Worm (Caenorhabditis elegans) whole organism, L2 larva: ENCODE measurements around the gene E02C12.10.

Experiments used
- C34F6.9 ChIP-seq: fragments of 150-350 bp; optimal IDR thresholded peaks from 2 replicates; lab custom pipeline; 2014; ENCODE audit warnings: missing biosample characterization, missing genetic modification characterization
- F13H6.1 ChIP-seq: sonication (generic microtip); optimal IDR thresholded peaks from 2 replicates; lab custom pipeline; 2016; ENCODE audit warnings: missing genetic modification characterization, missing compliant biosample characterization
- R02D3.7 ChIP-seq: fragments of 150-350 bp; optimal IDR thresholded peaks from 2 replicates; lab custom pipeline; 2014; ENCODE audit warnings: missing biosample characterization, missing genetic modification characterization
- Y55F3AM.14 ChIP-seq: fragments of 200-800 bp; sonication (Bioruptor generic); optimal IDR thresholded peaks from 2 replicates; lab custom pipeline; 2018; ENCODE audit warnings: mild to moderate bottlenecking, missing genetic modification characterization, missing compliant biosample characterization
- ZK546.5 ChIP-seq: sonication (generic microtip); optimal IDR thresholded peaks from 2 replicates; lab custom pipeline; 2017; ENCODE audit warnings: missing biosample characterization, missing genetic modification characterization
- alr-1 ChIP-seq: fragments of 150-350 bp; optimal IDR thresholded peaks from 2 replicates; lab custom pipeline; 2014; ENCODE audit warnings: missing biosample characterization, missing genetic modification characterization
- ama-1 ChIP-seq: fragments of 150-350 bp; optimal IDR thresholded peaks from 2 replicates; lab custom pipeline; 2018; ENCODE audit warnings: inconsistent platforms
- ceh-16 ChIP-seq: fragments of 150-350 bp; optimal IDR thresholded peaks from 2 replicates; lab custom pipeline; 2014; ENCODE audit warnings: missing biosample characterization, missing genetic modification characterization
- crh-2 ChIP-seq: sonication (generic microtip); optimal IDR thresholded peaks from 2 replicates; lab custom pipeline; 2017; ENCODE audit warnings: missing biosample characterization, missing genetic modification characterization
- dmd-4 ChIP-seq: sonication (generic microtip); optimal IDR thresholded peaks from 2 replicates; lab custom pipeline; 2017; ENCODE audit warnings: missing biosample characterization, missing genetic modification characterization
- egl-27 ChIP-seq: sonication (generic microtip); optimal IDR thresholded peaks from 3 replicates; lab custom pipeline; 2017; ENCODE audit warnings: missing biosample characterization, missing genetic modification reagents, missing genetic modification characterization
- elt-1 ChIP-seq: fragments of 150-350 bp; optimal IDR thresholded peaks from 2 replicates; lab custom pipeline; 2014; ENCODE audit warnings: missing biosample characterization, missing genetic modification characterization
- elt-3 ChIP-seq: sonication (generic microtip); optimal IDR thresholded peaks from 2 replicates; lab custom pipeline; 2017; ENCODE audit warnings: missing biosample characterization, missing genetic modification characterization
- fos-1 ChIP-seq: fragments of 150-350 bp; optimal IDR thresholded peaks from 2 replicates; lab custom pipeline; 2014; ENCODE audit warnings: missing biosample characterization, missing genetic modification characterization
- gmeb-1 ChIP-seq: fragments of 150-350 bp; optimal IDR thresholded peaks from 2 replicates; lab custom pipeline; 2014; ENCODE audit warnings: missing biosample characterization, missing genetic modification characterization
- lin-11 ChIP-seq: fragments of 150-350 bp; sonication (generic microtip); optimal IDR thresholded peaks from 2 replicates; lab custom pipeline; 2014; ENCODE audit warnings: missing biosample characterization, missing genetic modification characterization, inconsistent platforms, mixed read lengths
- lin-13 ChIP-seq: fragments of 150-350 bp; optimal IDR thresholded peaks from 2 replicates; lab custom pipeline; 2014; ENCODE audit warnings: missing biosample characterization, missing genetic modification reagents, missing genetic modification characterization
- lin-39 ChIP-seq: fragments of 150-350 bp; optimal IDR thresholded peaks from 2 replicates; lab custom pipeline; 2014; ENCODE audit warnings: missing biosample characterization, missing genetic modification reagents, missing genetic modification characterization
- lsy-2 ChIP-seq, 2 experiments: fragments of 150-350 bp in 1 of 2; sonication (generic microtip) in 1 of 2; optimal IDR thresholded peaks; 2 replicates each; lab custom pipeline; 2014 to 2017; ENCODE audit warnings: missing biosample characterization in 2 of 2, missing genetic modification characterization in 2 of 2
- mab-5 ChIP-seq: fragments of 150-350 bp; optimal IDR thresholded peaks from 2 replicates; lab custom pipeline; 2014; ENCODE audit warnings: missing biosample characterization, missing genetic modification characterization
- mbf-1 ChIP-seq: sonication (generic microtip); optimal IDR thresholded peaks from 2 replicates; lab custom pipeline; 2017; ENCODE audit warnings: missing biosample characterization, missing genetic modification characterization
- mdl-1 ChIP-seq, 2 experiments: fragments of 150-350 bp in 1 of 2; sonication (generic microtip) in 1 of 2; optimal IDR thresholded peaks; 2 replicates each; lab custom pipeline; 2017; ENCODE audit warnings: missing biosample characterization in 2 of 2, missing genetic modification characterization in 2 of 2
- nhr-10 ChIP-seq: sonication (generic microtip); optimal IDR thresholded peaks from 2 replicates; lab custom pipeline; 2017; ENCODE audit warnings: missing biosample characterization, missing genetic modification characterization
- nhr-11 ChIP-seq: fragments of 150-350 bp; optimal IDR thresholded peaks from 2 replicates; lab custom pipeline; 2014; ENCODE audit warnings: missing biosample characterization, missing genetic modification characterization
- nhr-12 ChIP-seq: fragments of 150-350 bp; optimal IDR thresholded peaks from 2 replicates; lab custom pipeline; 2014; ENCODE audit warnings: missing biosample characterization, missing genetic modification characterization
- nhr-129 ChIP-seq: fragments of 150-350 bp; optimal IDR thresholded peaks from 2 replicates; lab custom pipeline; 2014; ENCODE audit warnings: missing biosample characterization, missing genetic modification characterization
- nhr-21 ChIP-seq: fragments of 150-350 bp; optimal IDR thresholded peaks from 2 replicates; lab custom pipeline; 2014; ENCODE audit warnings: missing biosample characterization, missing genetic modification characterization
- nhr-23 ChIP-seq: fragments of 150-350 bp; optimal IDR thresholded peaks from 2 replicates; lab custom pipeline; 2014; ENCODE audit warnings: missing biosample characterization, missing genetic modification reagents, missing genetic modification characterization
- nhr-237 ChIP-seq: fragments of 150-350 bp; optimal IDR thresholded peaks from 2 replicates; lab custom pipeline; 2014; ENCODE audit warnings: missing biosample characterization, missing genetic modification characterization
- nhr-25 ChIP-seq: fragments of 150-350 bp; sonication (generic microtip); optimal IDR thresholded peaks from 3 replicates; lab custom pipeline; 2014; ENCODE audit warnings: missing biosample characterization, missing genetic modification characterization
- nhr-6 ChIP-seq: fragments of 150-350 bp; optimal IDR thresholded peaks from 2 replicates; lab custom pipeline; 2014; ENCODE audit warnings: missing biosample characterization, missing genetic modification characterization
- nhr-77 ChIP-seq: fragments of 150-350 bp; optimal IDR thresholded peaks from 2 replicates; lab custom pipeline; 2014; ENCODE audit warnings: missing biosample characterization, missing genetic modification characterization
- peb-1 ChIP-seq: fragments of 150-350 bp; optimal IDR thresholded peaks from 2 replicates; lab custom pipeline; 2014; ENCODE audit warnings: missing biosample characterization, missing genetic modification characterization
- sem-4 ChIP-seq: fragments of 150-350 bp; optimal IDR thresholded peaks from 2 replicates; lab custom pipeline; 2014; ENCODE audit warnings: missing biosample characterization, missing genetic modification reagents, missing genetic modification characterization
- skn-1 ChIP-seq: sonication (generic microtip); optimal IDR thresholded peaks from 2 replicates; lab custom pipeline; 2017; ENCODE audit warnings: missing biosample characterization, missing genetic modification characterization
- sma-3 ChIP-seq: sonication (generic microtip); optimal IDR thresholded peaks from 2 replicates; lab custom pipeline; 2016; ENCODE audit warnings: missing genetic modification reagents, missing genetic modification characterization, missing compliant biosample characterization
- sma-9 ChIP-seq, 2 experiments: fragments of 150-350 bp in 1 of 2; sonication (generic microtip) in 1 of 2; optimal IDR thresholded peaks; 2 replicates each; lab custom pipeline; 2014 to 2016; ENCODE audit warnings: missing genetic modification characterization in 2 of 2, mild to moderate bottlenecking in 1 of 2, missing biosample characterization in 1 of 2, missing compliant biosample characterization in 1 of 2, missing genetic modification reagents in 1 of 2, moderate library complexity in 1 of 2
- snpc-4 ChIP-seq: fragments of 150-350 bp; optimal IDR thresholded peaks from 2 replicates; lab custom pipeline; 2014; ENCODE audit warnings: missing biosample characterization, missing genetic modification characterization
- unc-39 ChIP-seq: fragments of 150-350 bp; optimal IDR thresholded peaks from 2 replicates; lab custom pipeline; 2014; ENCODE audit warnings: missing biosample characterization, missing genetic modification characterization
- unc-55 ChIP-seq: fragments of 150-350 bp; sonication (generic microtip); optimal IDR thresholded peaks from 3 replicates; lab custom pipeline; 2014; ENCODE audit warnings: missing biosample characterization, missing genetic modification reagents, missing genetic modification characterization
- unc-62 ChIP-seq: fragments of 150-350 bp; optimal IDR thresholded peaks from 2 replicates; lab custom pipeline; 2014; ENCODE audit warnings: missing biosample characterization, missing genetic modification reagents, missing genetic modification characterization
- zag-1 ChIP-seq: fragments of 150-350 bp; optimal IDR thresholded peaks from 2 replicates; lab custom pipeline; 2014; ENCODE audit warnings: missing biosample characterization, missing genetic modification characterization
- ztf-1 ChIP-seq: fragments of 200-800 bp; sonication (Bioruptor generic); conservative IDR thresholded peaks from 2 replicates; pipeline ENCODE4 v1.3.6; 2022; ENCODE audit warnings: missing genetic modification characterization, missing compliant biosample characterization
- ztf-11 ChIP-seq: sonication (generic microtip); optimal IDR thresholded peaks from 2 replicates; lab custom pipeline; 2017; ENCODE audit warnings: missing biosample characterization, missing genetic modification characterization
- ztf-4 ChIP-seq: fragments of 150-350 bp; optimal IDR thresholded peaks from 2 replicates; lab custom pipeline; 2014; ENCODE audit warnings: missing biosample characterization, missing genetic modification characterization

Gene E02C12.10

DNA sequence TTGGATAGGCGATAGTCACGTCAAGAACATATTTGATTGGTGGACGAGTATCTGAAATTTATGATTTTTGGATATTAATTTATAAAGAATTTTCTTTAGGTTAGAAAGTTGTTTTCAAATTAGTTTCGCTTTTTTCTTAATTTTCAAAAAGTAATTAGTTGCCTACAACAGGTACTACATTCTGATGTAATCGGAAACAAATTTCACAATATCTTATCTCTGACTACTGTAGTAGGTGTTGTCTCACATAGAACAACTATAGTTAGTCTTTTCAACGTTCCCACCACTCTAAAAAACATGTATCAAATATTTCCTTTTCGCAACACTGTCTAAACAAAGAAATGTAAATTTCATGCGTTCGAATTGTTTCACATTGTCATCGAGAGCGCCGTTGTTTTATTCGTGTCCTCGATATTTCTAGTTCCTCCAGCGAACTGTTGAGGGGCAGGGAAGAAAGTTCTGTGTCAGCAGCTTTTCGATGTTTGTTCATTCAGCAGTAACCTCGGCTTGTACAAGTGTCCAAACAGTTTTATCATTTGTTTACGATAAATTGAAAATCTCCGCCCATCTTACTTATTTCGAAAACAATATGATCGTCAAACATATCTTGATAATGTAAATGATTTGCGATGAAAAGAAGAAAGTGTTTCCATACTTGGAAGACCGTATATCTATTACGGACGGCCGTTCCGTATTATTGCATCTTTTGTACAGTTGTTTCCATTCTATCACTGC is 48.8 kb downstream of the E02C12.10 start:
- TF ChIP-seq ztf-4 (tag; lab: Kevin White, UChicago) (no peak), unc-39 (no peak), lin-13 (GFP tag; lab: Kevin White, UChicago) (no peak), nhr-6 (no peak), snpc-4 (tag; lab: Kevin White, UChicago) (no peak), ztf-1 (GFP tag; lab: Robert Waterston, UW) (no peak), peb-1 (tag; lab: Kevin White, UChicago) (no peak), ZK546.5 (tag; lab: Kevin White, UChicago) (no peak), dmd-4 (tag; lab: Kevin White, UChicago) (no peak), ama-1 (lab: Kevin White, UChicago) (no peak), nhr-237 (tag; lab: Kevin White, UChicago) (no peak), fos-1 (no peak), ztf-11 (tag; lab: Kevin White, UChicago) (no peak), skn-1 (tag; lab: Kevin White, UChicago) (no peak), unc-62 (GFP tag; lab: Kevin White, UChicago) (no peak)

- TF ChIP-seq nhr-21 (tag; lab: Kevin White, UChicago) (no peak), nhr-12 (tag; lab: Kevin White, UChicago) (no peak), mbf-1 (tag; lab: Kevin White, UChicago) (no peak), nhr-11 (tag; lab: Kevin White, UChicago) (no peak), ceh-16 (tag; lab: Kevin White, UChicago) (no peak), mdl-1 (tag; optimal IDR thresholded peaks at IDR 0.05; lab: Kevin White, UChicago) (no peak), ztf-1 (GFP tag; lab: Robert Waterston, UW) (no peak), lin-11 (no peak), mab-5 (tag; lab: Kevin White, UChicago) (no peak), egl-27 (tag; lab: Kevin White, UChicago) (no peak), unc-62 (GFP tag; lab: Kevin White, UChicago) (no peak), elt-3 (tag; lab: Kevin White, UChicago) (no peak)
Observed at ce11 chrV:9328670-9329069, 49.5 kb downstream of the E02C12.10 start, which contains the start of gene K07B1.4. Gene K07B1.4, plus strand, starts transcription at chrV:9328970.

ce11 chrV:9327691-9328090 is 50.5 kb downstream of the E02C12.10 start:
- TF ChIP-seq unc-39, result no peak
- no peak for TF ChIP-seq unc-55 (GFP tag; lab: Kevin White, UChicago)
- TF ChIP-seq egl-27 (tag; lab: Kevin White, UChicago), result peak; percentile 45
- TF ChIP-seq nhr-10 (tag; lab: Kevin White, UChicago), result no peak
- TF ChIP-seq nhr-11 (tag; lab: Kevin White, UChicago), result no peak
- TF ChIP-seq nhr-77 (tag; lab: Kevin White, UChicago), result no peak
- no peak for TF ChIP-seq nhr-23
- TF ChIP-seq skn-1 (tag; lab: Kevin White, UChicago), result no peak
- no peak for TF ChIP-seq ZK546.5 (tag; lab: Kevin White, UChicago)
- peak; percentile 8 for TF ChIP-seq sma-3 (GFP tag; lab: Kevin White, UChicago)
- no peak for TF ChIP-seq lin-11
- no peak for TF ChIP-seq alr-1 (tag; lab: Kevin White, UChicago)
- TF ChIP-seq ztf-11 (tag; lab: Kevin White, UChicago), result no peak
- no peak for TF ChIP-seq nhr-129
- TF ChIP-seq crh-2, result no peak
- no peak for TF ChIP-seq zag-1 (tag; lab: Kevin White, UChicago)
- no peak for TF ChIP-seq nhr-6
- peak; percentile 19 for TF ChIP-seq gmeb-1 (tag; lab: Kevin White, UChicago)
- TF ChIP-seq dmd-4 (tag; lab: Kevin White, UChicago), result no peak
- no peak for TF ChIP-seq unc-62 (GFP tag; lab: Kevin White, UChicago)
- TF ChIP-seq C34F6.9 (tag; lab: Kevin White, UChicago), result no peak
- no peak for TF ChIP-seq elt-1 (tag; lab: Kevin White, UChicago)
- no peak for TF ChIP-seq F13H6.1 (tag; lab: Kevin White, UChicago)
- peak; percentile 63 for TF ChIP-seq nhr-21 (tag; lab: Kevin White, UChicago)
- TF ChIP-seq ztf-1 (GFP tag; lab: Robert Waterston, UW), result no peak
- no peak for TF ChIP-seq ztf-4 (tag; lab: Kevin White, UChicago)
- TF ChIP-seq lin-13 (GFP tag; lab: Kevin White, UChicago), result no peak
- TF ChIP-seq peb-1 (tag; lab: Kevin White, UChicago), result no peak
- no peak for TF ChIP-seq lin-39 (tag; lab: Kevin White, UChicago)
- TF ChIP-seq elt-3 (tag; lab: Kevin White, UChicago), result no peak
- no peak for TF ChIP-seq ceh-16 (tag; lab: Kevin White, UChicago)
- TF ChIP-seq sem-4 (tag; lab: Kevin White, UChicago), result no peak
- TF ChIP-seq R02D3.7 (tag; lab: Kevin White, UChicago), result no peak
- TF ChIP-seq sma-9 (GFP tag; optimal IDR thresholded peaks at IDR 0.05; lab: Kevin White, UChicago), result peak; percentile 68
- no peak for TF ChIP-seq sma-9 (tag; optimal IDR thresholded peaks at IDR 0.05; lab: Kevin White, UChicago)
- TF ChIP-seq snpc-4 (tag; lab: Kevin White, UChicago), result no peak
- TF ChIP-seq mdl-1 (tag; optimal IDR thresholded peaks at IDR 0.05; lab: Kevin White, UChicago), result no peak
- TF ChIP-seq nhr-237 (tag; lab: Kevin White, UChicago), result no peak
- peak; percentile 54 for TF ChIP-seq nhr-25 (tag; lab: Kevin White, UChicago)
- TF ChIP-seq ama-1 (lab: Kevin White, UChicago), result no peak
- no peak for TF ChIP-seq nhr-12 (tag; lab: Kevin White, UChicago)
- TF ChIP-seq lsy-2 (tag; optimal IDR thresholded peaks at IDR 0.05; lab: Kevin White, UChicago), result peak in 1 of 2 experiments; percentile 27
- TF ChIP-seq Y55F3AM.14 (GFP tag; lab: Kevin White, UChicago), result no peak
- no peak for TF ChIP-seq mab-5 (tag; lab: Kevin White, UChicago)
